Worm (Caenorhabditis elegans) whole organism, mixed stage, embryonic: ENCODE data around the gene swp-1.

Source experiments
- nhr-237 ChIP-seq: fragments of 150-350 bp; optimal IDR thresholded peaks from 2 replicates; lab custom pipeline; 2014; ENCODE audit warnings: missing biosample characterization, missing genetic modification characterization
- pha-4 ChIP-seq: fragments of 150-350 bp; optimal IDR thresholded peaks from 2 replicates; lab custom pipeline; 2018; ENCODE audit warnings: missing biosample characterization, missing genetic modification reagents, missing genetic modification characterization

ce11 chrIII:5680141-5680540, 25.2 kb downstream of the swp-1 start, which contains the start of gene pst-2:
- no peak for TF ChIP-seq pha-4 (tag; lab: Kevin White, UChicago)
- no peak for TF ChIP-seq nhr-237 (tag; lab: Kevin White, UChicago)
